Worm (Caenorhabditis elegans) whole organism, L2 larva: Measurements from ENCODE around the gene C06E4.6.

Experiments used
- ceh-82 ChIP-seq: fragments of 150-350 bp; optimal IDR thresholded peaks from 2 replicates; lab custom pipeline; 2014; ENCODE audit warnings: missing biosample characterization, missing genetic modification characterization
- lsy-2 ChIP-seq, 2 experiments: fragments of 150-350 bp in 1 of 2; sonication (generic microtip) in 1 of 2; optimal IDR thresholded peaks; 2 replicates each; lab custom pipeline; 2014 to 2017; ENCODE audit warnings: missing biosample characterization in 2 of 2, missing genetic modification characterization in 2 of 2
- nhr-77 ChIP-seq: fragments of 150-350 bp; optimal IDR thresholded peaks from 2 replicates; lab custom pipeline; 2014; ENCODE audit warnings: missing biosample characterization, missing genetic modification characterization

DNA sequence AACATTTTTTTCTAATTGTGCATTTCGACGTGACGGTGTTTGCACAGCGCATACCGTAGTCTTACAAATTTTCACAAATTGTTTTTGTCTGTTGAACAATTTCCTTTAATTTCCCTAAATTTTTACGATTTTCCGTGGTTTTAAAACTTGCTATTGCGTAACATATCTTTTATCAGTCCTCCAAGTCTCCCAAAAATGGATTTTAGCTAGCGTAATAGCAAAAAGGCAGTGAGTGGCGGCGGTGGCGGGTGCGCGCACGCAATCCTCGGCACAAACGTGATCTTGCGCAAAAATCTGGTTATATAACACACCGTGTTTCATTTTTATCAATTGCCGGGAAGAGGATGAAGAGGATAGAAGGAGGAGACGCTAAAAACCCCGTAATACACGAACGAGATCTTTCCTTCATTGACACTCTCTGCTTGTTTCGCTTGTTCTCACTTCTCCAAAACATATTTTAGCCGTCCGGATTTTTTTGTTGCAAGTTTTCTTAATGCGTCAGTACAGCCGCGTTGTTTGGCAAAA is 21.8 kb downstream of the C06E4.6 start:
- TF ChIP-seq ceh-82 (tag; lab: Kevin White, UChicago): no peak
- no peak for TF ChIP-seq nhr-77
- peak in 1 of 2 experiments; percentile 15 for TF ChIP-seq lsy-2 (tag; optimal IDR thresholded peaks at IDR 0.05; lab: Kevin White, UChicago)
